Worm (Caenorhabditis elegans) whole organism, L4 larva: ENCODE data around the gene W06H8.2.
A peak's percentile ranks its signal among the peaks of the same experiment; 100 is the strongest.

Source experiments
- F26F4.8 ChIP-seq: fragments of 200-800 bp; sonication (Bioruptor generic); conservative IDR thresholded peaks from 2 replicates; pipeline ENCODE4 v1.3.6; 2022; ENCODE audit warnings: missing genetic modification characterization, missing compliant biosample characterization
- T20F7.1 ChIP-seq: fragments of 200-800 bp; sonication (Bioruptor generic); optimal IDR thresholded peaks from 2 replicates; lab custom pipeline; 2018; ENCODE audit warnings: mild to moderate bottlenecking, missing genetic modification characterization, missing compliant biosample characterization
- T26A8.4 ChIP-seq: fragments of 200-800 bp; sonication (Bioruptor generic); IDR thresholded peaks from 2 replicates; pipeline ENCODE4 v1.3.6; 2022; ENCODE audit warnings: missing genetic modification characterization, missing compliant biosample characterization
- Y75B8A.6 ChIP-seq: fragments of 200-800 bp; sonication (Bioruptor generic); IDR thresholded peaks from 2 replicates; pipeline ENCODE4 v1.3.6; 2022; ENCODE audit warnings: missing genetic modification reagents, missing genetic modification characterization, missing compliant biosample characterization
- ZK337.2 ChIP-seq: fragments of 200-800 bp; sonication (Bioruptor generic); IDR thresholded peaks from 2 replicates; pipeline ENCODE4 v1.3.6; 2022; ENCODE audit warnings: missing genetic modification reagents, missing genetic modification characterization, missing compliant biosample characterization
- ZK546.5 ChIP-seq, 2 experiments: sonication (generic microtip); optimal IDR thresholded peaks; 2 replicates each; lab custom pipeline; 2017; ENCODE audit warnings: missing biosample characterization in 2 of 2, missing genetic modification characterization in 2 of 2
- aha-1 ChIP-seq: fragments of 150-350 bp; peaks from one replicate; lab custom pipeline; 2014; ENCODE audit warnings: missing biosample characterization, missing genetic modification characterization
- arid-1 ChIP-seq: fragments of 200-800 bp; sonication (Bioruptor generic); conservative IDR thresholded peaks from 2 replicates; pipeline ENCODE4 v1.3.6; 2022; ENCODE audit warnings: missing genetic modification reagents, missing genetic modification characterization, missing compliant biosample characterization
- ceh-32 ChIP-seq: sonication (generic microtip); optimal IDR thresholded peaks from 2 replicates; lab custom pipeline; 2016; ENCODE audit warnings: mild to moderate bottlenecking, missing genetic modification characterization, missing compliant biosample characterization; ENCODE audit not compliant: poor library complexity
- ces-1 ChIP-seq: fragments of 150-350 bp; sonication (generic microtip); optimal IDR thresholded peaks from 4 replicates; lab custom pipeline; 2014; ENCODE audit warnings: missing biosample characterization, missing genetic modification reagents, missing genetic modification characterization
- cey-2 ChIP-seq: sonication (generic microtip); optimal IDR thresholded peaks from 3 replicates; lab custom pipeline; 2017; ENCODE audit warnings: missing genetic modification characterization, mild to moderate bottlenecking, missing compliant biosample characterization, antibody characterized with exemption, borderline replicate concordance; ENCODE audit not compliant: insufficient read depth
- daf-16 ChIP-seq, 3 experiments: sonication (generic microtip); optimal IDR thresholded peaks; 2 replicates each; lab custom pipeline; 2016 to 2017; ENCODE audit warnings: missing genetic modification characterization in 3 of 3, missing genetic modification reagents in 3 of 3, mild to moderate bottlenecking in 2 of 3, missing compliant biosample characterization in 2 of 3, missing biosample characterization in 1 of 3, moderate library complexity in 1 of 3
- dmd-6 ChIP-seq: fragments of 200-800 bp; sonication (Bioruptor generic); IDR thresholded peaks from 2 replicates; pipeline ENCODE4 v1.3.6; 2022; ENCODE audit warnings: missing genetic modification reagents, missing genetic modification characterization, missing compliant biosample characterization
- dmd-9 ChIP-seq: fragments of 200-800 bp; sonication (Bioruptor generic); IDR thresholded peaks from 2 replicates; pipeline ENCODE4 v1.3.6; 2022; ENCODE audit warnings: missing genetic modification reagents, missing genetic modification characterization, missing compliant biosample characterization
- duxl-1 ChIP-seq: sonication (generic microtip); optimal IDR thresholded peaks from 2 replicates; lab custom pipeline; 2016; ENCODE audit warnings: mild to moderate bottlenecking, missing genetic modification characterization, moderate library complexity, missing compliant biosample characterization; ENCODE audit not compliant: poor library complexity
- dve-1 ChIP-seq: sonication (generic microtip); optimal IDR thresholded peaks from 2 replicates; lab custom pipeline; 2017; ENCODE audit warnings: antibody characterized with exemption, mild to moderate bottlenecking, missing genetic modification characterization, missing compliant biosample characterization; ENCODE audit not compliant: insufficient read depth
- egl-27 ChIP-seq: sonication (generic microtip); optimal IDR thresholded peaks from 3 replicates; lab custom pipeline; 2017; ENCODE audit warnings: missing biosample characterization, missing genetic modification reagents, missing genetic modification characterization
- hif-1 ChIP-seq, 2 experiments: sonication (generic microtip); optimal IDR thresholded peaks; 2 replicates each; lab custom pipeline; 2016 to 2017; ENCODE audit warnings: missing compliant biosample characterization in 2 of 2, missing genetic modification characterization in 2 of 2, missing genetic modification reagents in 2 of 2, missing genotype in 2 of 2, mild to moderate bottlenecking in 1 of 2
- hlh-11 ChIP-seq: fragments of 200-800 bp; sonication (Bioruptor generic); optimal IDR thresholded peaks from 2 replicates; lab custom pipeline; 2018; ENCODE audit warnings: mild to moderate bottlenecking, missing genetic modification characterization, missing compliant biosample characterization
- jun-1 ChIP-seq: fragments of 150-350 bp; optimal IDR thresholded peaks from 2 replicates; lab custom pipeline; 2014; ENCODE audit warnings: missing biosample characterization, missing genetic modification reagents, missing genetic modification characterization
- lin-1 ChIP-seq: fragments of 200-800 bp; sonication (Bioruptor generic); IDR thresholded peaks from 2 replicates; pipeline ENCODE4 v1.3.6; 2022; ENCODE audit warnings: missing genetic modification reagents, missing genetic modification characterization, missing compliant biosample characterization
- lin-29 ChIP-seq: fragments of 200-800 bp; sonication (Bioruptor generic); IDR thresholded peaks from 2 replicates; pipeline ENCODE4 v1.3.6; 2022; ENCODE audit warnings: missing genetic modification reagents, missing genetic modification characterization, missing compliant biosample characterization
- lsy-2 ChIP-seq, 2 experiments: fragments of 150-350 bp in 1 of 2; sonication (generic microtip) in 1 of 2; optimal IDR thresholded peaks; 2 replicates each; lab custom pipeline; 2014 to 2017; ENCODE audit warnings: missing biosample characterization in 2 of 2, missing genetic modification characterization in 2 of 2
- mes-2 ChIP-seq: sonication (generic microtip); optimal IDR thresholded peaks from 2 replicates; lab custom pipeline; 2016; ENCODE audit warnings: missing genotype, mild to moderate bottlenecking, missing genetic modification characterization, missing compliant biosample characterization; ENCODE audit not compliant: poor library complexity, severe bottlenecking
- nhr-10 ChIP-seq: fragments of 150-350 bp; optimal IDR thresholded peaks from 2 replicates; lab custom pipeline; 2014; ENCODE audit warnings: missing biosample characterization, missing genetic modification characterization
- nhr-102 ChIP-seq: sonication (generic microtip); optimal IDR thresholded peaks from 2 replicates; lab custom pipeline; 2016; ENCODE audit warnings: mild to moderate bottlenecking, missing genetic modification characterization, moderate library complexity, missing compliant biosample characterization
- nhr-11 ChIP-seq: fragments of 150-350 bp; optimal IDR thresholded peaks from 2 replicates; lab custom pipeline; 2014; ENCODE audit warnings: missing biosample characterization, missing genetic modification characterization
- nhr-111 ChIP-seq: fragments of 200-800 bp; sonication (Bioruptor generic); optimal IDR thresholded peaks from 2 replicates; lab custom pipeline; 2018; ENCODE audit warnings: mild to moderate bottlenecking, missing genetic modification characterization, missing compliant biosample characterization
- nhr-237 ChIP-seq: sonication (generic microtip); optimal IDR thresholded peaks from 2 replicates; lab custom pipeline; 2017; ENCODE audit warnings: missing biosample characterization, missing genetic modification characterization
- nhr-28 ChIP-seq: fragments of 150-350 bp; optimal IDR thresholded peaks from 2 replicates; lab custom pipeline; 2014; ENCODE audit warnings: missing biosample characterization, missing genetic modification characterization
- nhr-42 ChIP-seq: fragments of 200-800 bp; sonication (Bioruptor generic); IDR thresholded peaks from 2 replicates; pipeline ENCODE4 v1.3.6; 2022; ENCODE audit warnings: missing genetic modification characterization, missing compliant biosample characterization
- nhr-76 ChIP-seq: fragments of 150-350 bp; optimal IDR thresholded peaks from 2 replicates; lab custom pipeline; 2014; ENCODE audit warnings: missing biosample characterization, missing genetic modification characterization
- nhr-77 ChIP-seq: fragments of 150-350 bp; optimal IDR thresholded peaks from 2 replicates; lab custom pipeline; 2014; ENCODE audit warnings: missing biosample characterization, missing genetic modification characterization
- pha-4 ChIP-seq, 2 experiments: fragments of 150-350 bp in 1 of 2; fragments of 200-800 bp in 1 of 2; sonication (Bioruptor generic) in 1 of 2; IDR thresholded peaks in 1 of 2; optimal IDR thresholded peaks in 1 of 2; 2 replicates each; pipeline versions ENCODE4 v1.3.6 to Lab custom; 2014 to 2022; ENCODE audit warnings: missing genetic modification characterization in 2 of 2, missing genetic modification reagents in 2 of 2, missing biosample characterization in 1 of 2, missing compliant biosample characterization in 1 of 2
- php-3 ChIP-seq: fragments of 200-800 bp; sonication (Bioruptor generic); IDR thresholded peaks from 2 replicates; pipeline ENCODE4 v1.3.6; 2022; ENCODE audit warnings: missing genetic modification reagents, missing genetic modification characterization, missing compliant biosample characterization
- snpc-4 ChIP-seq: fragments of 150-350 bp; optimal IDR thresholded peaks from 2 replicates; lab custom pipeline; 2014; ENCODE audit warnings: missing biosample characterization, missing genetic modification characterization
- spr-3 ChIP-seq: fragments of 200-800 bp; sonication (Bioruptor generic); optimal IDR thresholded peaks from 2 replicates; lab custom pipeline; 2018; ENCODE audit warnings: mild to moderate bottlenecking, missing genetic modification characterization, missing compliant biosample characterization
- unc-39 ChIP-seq: sonication (generic microtip); optimal IDR thresholded peaks from 2 replicates; lab custom pipeline; 2017; ENCODE audit warnings: missing biosample characterization, missing genetic modification characterization
- unc-62 ChIP-seq, 3 experiments: fragments of 150-350 bp in 1 of 3; sonication (generic microtip); optimal IDR thresholded peaks in 2 of 3; peaks in 1 of 3; 1 replicate in 1 of 3; 2 replicates in 2 of 3; lab custom pipeline; 2014 to 2017; ENCODE audit warnings: missing biosample characterization in 3 of 3, missing genetic modification characterization in 3 of 3, missing genetic modification reagents in 3 of 3, missing genotype in 1 of 3
- vab-7 ChIP-seq: fragments of 200-800 bp; sonication (Bioruptor generic); IDR thresholded peaks from 2 replicates; pipeline ENCODE4 v1.3.6; 2022; ENCODE audit warnings: missing genetic modification reagents, missing genetic modification characterization, missing compliant biosample characterization
- ztf-7 ChIP-seq: fragments of 150-350 bp; optimal IDR thresholded peaks from 2 replicates; lab custom pipeline; 2014; ENCODE audit warnings: missing biosample characterization, missing genetic modification characterization

W06H8.2 gene

ce11 chrV:6224494-6224959 lies 18.0 kb downstream of the W06H8.2 start (continued):
- TF ChIP-seq dmd-9: 0 out of 2 replicates have a peak, but pooled peaks have one; percentile 22
- TF ChIP-seq egl-27 (tag; lab: Kevin White, UChicago): peak; percentile 43
- TF ChIP-seq cey-2 (tag; lab: Kevin White, UChicago): peak; percentile 81
- TF ChIP-seq nhr-10 (tag; lab: Kevin White, UChicago): peak; percentile 95
- TF ChIP-seq ztf-7 (tag; lab: Kevin White, UChicago): peak; percentile 75
- TF ChIP-seq nhr-237 (tag; lab: Kevin White, UChicago): peak; percentile 61
- TF ChIP-seq snpc-4 (tag; lab: Kevin White, UChicago): no peak
- peak; percentile 86 for TF ChIP-seq T20F7.1
- TF ChIP-seq ZK337.2 (GFP tag; lab: Robert Waterston, UW): no peak
- TF ChIP-seq dmd-6 (GFP tag; lab: Robert Waterston, UW): peak; percentile 98
- TF ChIP-seq nhr-102 (tag; lab: Kevin White, UChicago): peak; percentile 92
- peak; percentile 44 for TF ChIP-seq unc-39 (tag; lab: Kevin White, UChicago)
- peak; percentile 75 for TF ChIP-seq lin-29 (GFP tag; lab: Robert Waterston, UW)
- peak; percentile 85 for TF ChIP-seq jun-1 (tag; lab: Kevin White, UChicago)
- peak; percentile 47 to 65 for TF ChIP-seq daf-16 (GFP tag; optimal IDR thresholded peaks at IDR 0.05; lab: Kevin White, UChicago)
- peak; percentile 94 for TF ChIP-seq daf-16 (tag; optimal IDR thresholded peaks at IDR 0.05; lab: Kevin White, UChicago)
- peak; percentile 79 for TF ChIP-seq ces-1
- peak; percentile 74 to 90 for TF ChIP-seq hif-1 (tag; optimal IDR thresholded peaks at IDR 0.05; lab: Kevin White, UChicago)
- TF ChIP-seq nhr-76 (tag; lab: Kevin White, UChicago): peak; percentile 21
- TF ChIP-seq T26A8.4: peak; percentile 86
- TF ChIP-seq ZK546.5 (tag; optimal IDR thresholded peaks at IDR 0.05; lab: Kevin White, UChicago): peak in 1 of 2 experiments; percentile 11
- TF ChIP-seq lin-1 (GFP tag; lab: Robert Waterston, UW): no peak
- TF ChIP-seq nhr-11 (tag; lab: Kevin White, UChicago): peak; percentile 91
- TF ChIP-seq vab-7 (GFP tag; lab: Robert Waterston, UW): peak; percentile 66
- peak; percentile 86 for TF ChIP-seq nhr-28
- TF ChIP-seq nhr-111 (GFP tag; lab: Kevin White, UChicago): no peak
- no peak for TF ChIP-seq F26F4.8 (GFP tag; lab: Robert Waterston, UW)

DNA sequence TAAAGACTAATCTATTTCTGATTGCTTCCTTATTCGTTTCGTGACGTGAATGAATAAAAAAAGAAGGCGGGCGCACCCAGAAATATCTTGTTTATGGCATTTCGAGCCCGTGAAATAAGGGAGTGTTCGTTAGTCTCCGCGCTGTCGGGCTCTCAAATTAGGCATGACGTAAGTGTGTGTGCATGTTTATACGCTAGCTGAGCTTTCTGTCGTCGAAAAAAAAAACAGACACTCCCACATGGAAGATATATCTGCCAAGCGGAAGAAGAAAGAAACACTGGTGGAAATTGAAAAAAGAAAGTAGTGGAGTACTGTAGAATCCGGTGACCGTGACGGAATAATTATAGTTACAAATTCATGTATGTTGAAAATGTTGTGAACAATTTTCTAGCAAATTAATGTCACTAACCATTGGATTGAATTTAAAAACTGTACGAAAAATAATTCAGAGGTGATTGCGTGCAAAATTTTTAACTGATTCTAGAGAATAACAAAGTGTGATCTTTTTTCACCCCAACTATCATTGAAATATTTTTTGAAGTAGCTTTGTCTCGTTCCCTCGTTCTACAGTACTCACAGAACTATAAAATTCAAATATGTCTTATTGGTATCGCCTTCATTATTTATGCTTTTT lies 18.5 kb downstream of the W06H8.2 start:
- peak; percentile 9; the same call in 1 of the 2 replicates for TF ChIP-seq php-3 (GFP tag; lab: Robert Waterston, UW)
- TF ChIP-seq spr-3 (GFP tag; lab: Kevin White, UChicago): peak; percentile 29
- TF ChIP-seq aha-1 (tag; lab: Kevin White, UChicago): peak; percentile 94
- TF ChIP-seq unc-62 (GFP tag; optimal IDR thresholded peaks at IDR 0.05 in 1 of 2; lab: Kevin White, UChicago): peak in 1 of 2 experiments; percentile 97
- TF ChIP-seq unc-62 (tag; optimal IDR thresholded peaks at IDR 0.05; lab: Kevin White, UChicago): no peak
- TF ChIP-seq lsy-2 (tag; optimal IDR thresholded peaks at IDR 0.05; lab: Kevin White, UChicago): peak in 1 of 2 experiments; percentile 36
- TF ChIP-seq mes-2: peak; percentile 52
- peak; percentile 0 for TF ChIP-seq dve-1 (tag; lab: Kevin White, UChicago)
- peak; percentile 34 for TF ChIP-seq nhr-77 (tag; lab: Kevin White, UChicago)
- no peak for TF ChIP-seq pha-4 (GFP tag; IDR thresholded peaks at IDR 0.05; lab: Robert Waterston, UW)
- TF ChIP-seq pha-4 (tag; optimal IDR thresholded peaks at IDR 0.05; lab: Kevin White, UChicago): no peak
- TF ChIP-seq arid-1: no peak
- peak; percentile 10; the same call in 1 of the 2 replicates for TF ChIP-seq Y75B8A.6 (GFP tag; lab: Robert Waterston, UW)
- TF ChIP-seq duxl-1 (tag; lab: Kevin White, UChicago): peak; percentile 37
- no peak for TF ChIP-seq ceh-32
- TF ChIP-seq hlh-11: no peak
- 0 out of 2 replicates have a peak, but pooled peaks have one; percentile 4 for TF ChIP-seq nhr-42 (GFP tag; lab: Robert Waterston, UW)
